Worm (Caenorhabditis elegans): ENCODE measurements around the gene rdy-2.

DNA sequence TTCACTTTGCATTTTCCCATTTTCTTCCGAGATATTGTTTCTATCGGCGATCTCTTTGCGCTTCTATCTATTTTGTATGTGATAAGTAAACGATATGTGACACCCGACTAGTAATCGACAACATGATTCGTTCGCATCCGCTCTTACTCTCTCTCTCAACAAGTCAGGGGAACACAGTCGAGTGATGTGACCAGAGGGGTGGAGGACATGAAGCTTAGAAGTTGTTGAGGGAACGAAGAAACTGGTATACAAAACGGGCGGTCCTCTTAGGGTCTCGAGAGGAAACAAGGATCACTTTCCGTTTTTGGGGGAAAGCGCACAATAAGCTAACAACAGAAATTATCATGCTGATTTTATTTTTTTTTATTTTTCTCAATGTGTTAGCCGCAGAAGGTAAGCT lies 7.7 kb downstream of the rdy-2 start, which contains the start of gene F53F4.4:
- TF ChIP-seq jun-1 (tag; optimal IDR thresholded peaks at IDR 0.05) (no peak), ceh-28 (tag; optimal IDR thresholded peaks at IDR 0.05) (no peak), lin-1 (GFP tag; IDR thresholded peaks at IDR 0.05) (no peak), pha-4 (GFP tag; IDR thresholded peaks at IDR 0.05) (no peak), pha-4 (tag; optimal IDR thresholded peaks at IDR 0.05) (no peak), snpc-4 (tag; optimal IDR thresholded peaks at IDR 0.05) (no peak)
